Worm (Caenorhabditis elegans) whole organism, early embryonic: ENCODE measurements around the gene ajm-1.

Experiments used
- aly-1 ChIP-seq: sonication (generic microtip); optimal IDR thresholded peaks from 2 replicates; lab custom pipeline; 2016; ENCODE audit warnings: missing genetic modification characterization, missing compliant biosample characterization
- ama-1 ChIP-seq: fragments of 150-350 bp; optimal IDR thresholded peaks from 2 replicates; lab custom pipeline; 2014
- ceh-13 ChIP-seq: fragments of 200-800 bp; sonication (Bioruptor generic); optimal IDR thresholded peaks from 2 replicates; lab custom pipeline; 2018; ENCODE audit warnings: mild to moderate bottlenecking, missing genetic modification characterization, missing compliant biosample characterization
- ceh-36 ChIP-seq: sonication (generic microtip); optimal IDR thresholded peaks from 2 replicates; lab custom pipeline; 2016; ENCODE audit warnings: missing genetic modification characterization, inconsistent platforms, missing compliant biosample characterization
- ets-7 ChIP-seq: sonication (generic microtip); optimal IDR thresholded peaks from 2 replicates; lab custom pipeline; 2016; ENCODE audit warnings: missing genotype, missing genetic modification characterization, missing compliant biosample characterization
- flt-1 ChIP-seq: fragments of 200-800 bp; sonication (Bioruptor generic); IDR thresholded peaks from 2 replicates; pipeline ENCODE4 v1.3.6; 2022; ENCODE audit warnings: missing genetic modification characterization, missing compliant biosample characterization
- hmbx-1 ChIP-seq: sonication (generic microtip); optimal IDR thresholded peaks from 2 replicates; lab custom pipeline; 2016; ENCODE audit warnings: mild to moderate bottlenecking, missing genetic modification characterization, missing compliant biosample characterization
- hmg-4 ChIP-seq: fragments of 200-800 bp; sonication (Bioruptor generic); optimal IDR thresholded peaks from 2 replicates; lab custom pipeline; 2018; ENCODE audit warnings: mild to moderate bottlenecking, missing genetic modification characterization, missing compliant biosample characterization
- hnd-1 ChIP-seq: sonication (generic microtip); optimal IDR thresholded peaks from 2 replicates; lab custom pipeline; 2016; ENCODE audit warnings: missing genetic modification characterization, missing compliant biosample characterization
- pes-1 ChIP-seq: fragments of 200-800 bp; sonication (Bioruptor generic); IDR thresholded peaks from 2 replicates; pipeline ENCODE4 v1.3.6; 2022; ENCODE audit warnings: missing genetic modification reagents, missing genetic modification characterization, missing compliant biosample characterization
- sea-1 ChIP-seq: fragments of 200-800 bp; sonication (Bioruptor generic); conservative IDR thresholded peaks from 2 replicates; pipeline ENCODE4 v1.3.6; 2022; ENCODE audit warnings: missing genetic modification characterization, missing compliant biosample characterization
- tbx-11 ChIP-seq: fragments of 200-800 bp; sonication (Bioruptor generic); IDR thresholded peaks from 2 replicates; pipeline ENCODE4 v1.3.6; 2022; ENCODE audit warnings: missing genetic modification characterization, missing compliant biosample characterization
- tbx-37 ChIP-seq: fragments of 200-800 bp; sonication (Bioruptor generic); conservative IDR thresholded peaks from 2 replicates; pipeline ENCODE4 v1.3.6; 2022; ENCODE audit warnings: missing genetic modification reagents, missing genetic modification characterization, missing compliant biosample characterization
- tra-4 ChIP-seq: sonication (generic microtip); optimal IDR thresholded peaks from 2 replicates; lab custom pipeline; 2017; ENCODE audit warnings: missing genetic modification characterization, missing compliant biosample characterization

DNA sequence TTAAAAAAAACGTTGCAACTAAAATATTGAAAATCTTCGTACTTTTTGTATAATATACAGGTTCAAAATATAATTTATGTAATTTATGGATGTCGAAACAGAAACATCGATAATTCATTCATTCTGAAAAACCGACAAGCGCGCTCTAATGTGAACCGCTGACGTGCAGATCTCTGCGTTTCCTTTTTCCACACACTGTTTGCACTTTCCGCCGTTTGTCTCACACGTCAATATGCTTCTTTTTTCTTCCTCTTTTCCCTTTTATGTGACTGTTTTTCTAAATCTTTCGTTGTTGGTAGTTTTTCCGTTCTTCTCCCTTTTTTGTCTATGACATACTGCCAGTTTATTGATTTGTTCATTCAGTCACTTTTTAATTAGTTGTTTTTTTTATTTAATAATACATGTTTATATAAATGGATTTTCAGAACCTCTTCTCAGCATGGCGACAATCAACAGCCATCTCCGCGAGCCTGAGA is 67.6 kb downstream of the ajm-1 start, which contains the start of gene tmbi-4:
- TF ChIP-seq hmbx-1 (tag; lab: Kevin White, UChicago) (no peak), ets-7 (no peak), hmg-4 (GFP tag; lab: Kevin White, UChicago) (no peak), tra-4 (tag; lab: Kevin White, UChicago) (no peak), tbx-11 (no peak), ceh-36 (tag; lab: Kevin White, UChicago) (no peak), tbx-37 (no peak), hnd-1 (tag; lab: Kevin White, UChicago) (no peak), ama-1 (lab: Kevin White, UChicago) (no peak), aly-1 (tag; lab: Kevin White, UChicago) (no peak), ceh-13 (GFP tag; lab: Kevin White, UChicago) (no peak), sea-1 (GFP tag; lab: Robert Waterston, UW) (no peak), flt-1 (GFP tag; lab: Robert Waterston, UW) (no peak), pes-1 (no peak)
